Worm (Caenorhabditis elegans) whole organism, young adult: ENCODE measurements around the gene dnj-5.

Source experiments
- B0261.1 ChIP-seq: sonication (generic microtip); optimal IDR thresholded peaks from 2 replicates; lab custom pipeline; 2016; ENCODE audit warnings: mild to moderate bottlenecking, missing genetic modification characterization, moderate library complexity, missing compliant biosample characterization
- C06A6.2 ChIP-seq: fragments of 200-800 bp; sonication (Bioruptor generic); conservative IDR thresholded peaks from 2 replicates; pipeline ENCODE4 v1.3.6; 2022; ENCODE audit warnings: missing genetic modification characterization, missing compliant biosample characterization
- F33H1.4 ChIP-seq: fragments of 200-800 bp; sonication (Bioruptor generic); IDR thresholded peaks from 2 replicates; pipeline ENCODE4 v1.3.6; 2022; ENCODE audit warnings: missing genetic modification reagents, missing genetic modification characterization, missing compliant biosample characterization
- F57C9.4 ChIP-seq: sonication (generic microtip); optimal IDR thresholded peaks from 2 replicates; lab custom pipeline; 2017; ENCODE audit warnings: mild to moderate bottlenecking, missing genetic modification characterization, missing compliant biosample characterization
- K11D2.4 ChIP-seq: fragments of 200-800 bp; sonication (Bioruptor generic); IDR thresholded peaks from 2 replicates; pipeline ENCODE4 v1.3.6; 2022; ENCODE audit warnings: missing genetic modification reagents, missing genetic modification characterization, missing compliant biosample characterization
- T26A5.8 ChIP-seq: sonication (generic microtip); optimal IDR thresholded peaks from 2 replicates; lab custom pipeline; 2016; ENCODE audit warnings: missing genetic modification characterization, missing compliant biosample characterization
- Y79H2A.3 ChIP-seq: fragments of 200-800 bp; sonication (Bioruptor generic); conservative IDR thresholded peaks from 2 replicates; pipeline ENCODE4 v1.3.6; 2022; ENCODE audit warnings: missing genetic modification reagents, missing genetic modification characterization, missing compliant biosample characterization
- akir-1 ChIP-seq: fragments of 200-800 bp; sonication (Bioruptor generic); optimal IDR thresholded peaks from 2 replicates; lab custom pipeline; 2018; ENCODE audit warnings: mild to moderate bottlenecking, missing genetic modification characterization, moderate library complexity, missing compliant biosample characterization
- aptf-3 ChIP-seq: fragments of 200-800 bp; sonication (Bioruptor generic); IDR thresholded peaks from 2 replicates; pipeline ENCODE4 v1.3.6; 2022; ENCODE audit warnings: missing genetic modification characterization, missing compliant biosample characterization
- attf-6 ChIP-seq: fragments of 200-800 bp; sonication (Bioruptor generic); IDR thresholded peaks from 2 replicates; pipeline ENCODE4 v1.3.6; 2022; ENCODE audit warnings: missing genetic modification reagents, missing genetic modification characterization, missing compliant biosample characterization
- ceh-40 ChIP-seq: fragments of 200-800 bp; sonication (Bioruptor generic); IDR thresholded peaks from 2 replicates; pipeline ENCODE4 v1.3.6; 2022; ENCODE audit warnings: missing genetic modification characterization, missing compliant biosample characterization
- ceh-79 ChIP-seq: sonication (generic microtip); optimal IDR thresholded peaks from 2 replicates; lab custom pipeline; 2017; ENCODE audit warnings: mild to moderate bottlenecking, missing genetic modification characterization, missing compliant biosample characterization
- ceh-91 ChIP-seq: fragments of 200-800 bp; sonication (Bioruptor generic); IDR thresholded peaks from 2 replicates; pipeline ENCODE4 v1.3.6; 2022; ENCODE audit warnings: missing genetic modification reagents, missing genetic modification characterization, missing compliant biosample characterization
- dox-1 ChIP-seq: fragments of 200-800 bp; sonication (Bioruptor generic); IDR thresholded peaks from 2 replicates; pipeline ENCODE4 v1.3.6; 2022; ENCODE audit warnings: missing genetic modification reagents, missing genetic modification characterization, missing compliant biosample characterization
- dpff-1 ChIP-seq: sonication (generic microtip); optimal IDR thresholded peaks from 2 replicates; lab custom pipeline; 2017; ENCODE audit warnings: mild to moderate bottlenecking, missing genetic modification characterization, missing compliant biosample characterization
- efl-1 ChIP-seq: fragments of 150-350 bp; optimal IDR thresholded peaks from 2 replicates; lab custom pipeline; 2014; ENCODE audit warnings: missing biosample characterization, missing genetic modification reagents, missing genetic modification characterization
- egl-44 ChIP-seq: fragments of 200-800 bp; sonication (Bioruptor generic); IDR thresholded peaks from 2 replicates; pipeline ENCODE4 v1.3.6; 2022; ENCODE audit warnings: missing genetic modification reagents, missing genetic modification characterization, missing compliant biosample characterization
- ekl-4 ChIP-seq: fragments of 200-800 bp; sonication (Bioruptor generic); IDR thresholded peaks from 2 replicates; pipeline ENCODE4 v1.3.6; 2022; ENCODE audit warnings: missing genetic modification reagents, missing genetic modification characterization, missing compliant biosample characterization
- ets-4 ChIP-seq: fragments of 200-800 bp; sonication (Bioruptor generic); optimal IDR thresholded peaks from 2 replicates; lab custom pipeline; 2018; ENCODE audit warnings: mild to moderate bottlenecking, missing genetic modification characterization, missing compliant biosample characterization
- him-1 ChIP-seq: sonication (generic microtip); optimal IDR thresholded peaks from 2 replicates; lab custom pipeline; 2016; ENCODE audit warnings: missing genotype, missing genetic modification reagents, missing genetic modification characterization, missing compliant biosample characterization
- hlh-12 ChIP-seq: sonication (generic microtip); optimal IDR thresholded peaks from 2 replicates; lab custom pipeline; 2016; ENCODE audit warnings: missing genetic modification characterization, missing compliant biosample characterization
- hlh-26 ChIP-seq: fragments of 200-800 bp; sonication (Bioruptor generic); conservative IDR thresholded peaks from 2 replicates; pipeline ENCODE4 v1.3.6; 2022; ENCODE audit warnings: missing genetic modification reagents, missing genetic modification characterization, missing compliant biosample characterization
- lin-26 ChIP-seq: fragments of 200-800 bp; sonication (Bioruptor generic); IDR thresholded peaks from 2 replicates; pipeline ENCODE4 v1.3.6; 2022; ENCODE audit warnings: missing genetic modification reagents, missing genetic modification characterization, missing compliant biosample characterization
- lir-1 ChIP-seq: fragments of 200-800 bp; sonication (Bioruptor generic); conservative IDR thresholded peaks from 2 replicates; pipeline ENCODE4 v1.3.6; 2022; ENCODE audit warnings: missing genetic modification reagents, missing genetic modification characterization, missing compliant biosample characterization
- lsl-1 ChIP-seq: fragments of 200-800 bp; sonication (Bioruptor generic); optimal IDR thresholded peaks from 2 replicates; lab custom pipeline; 2018; ENCODE audit warnings: mild to moderate bottlenecking, missing genetic modification characterization, moderate library complexity, missing compliant biosample characterization
- madf-10 ChIP-seq: sonication (generic microtip); optimal IDR thresholded peaks from 2 replicates; lab custom pipeline; 2016; ENCODE audit warnings: mild to moderate bottlenecking, missing genetic modification characterization, missing compliant biosample characterization
- madf-6 ChIP-seq: fragments of 200-800 bp; sonication (Bioruptor generic); IDR thresholded peaks from 2 replicates; pipeline ENCODE4 v1.3.6; 2022; ENCODE audit warnings: missing genetic modification reagents, missing genetic modification characterization, missing compliant biosample characterization
- madf-8 ChIP-seq: fragments of 200-800 bp; sonication (Bioruptor generic); conservative IDR thresholded peaks from 2 replicates; pipeline ENCODE4 v1.3.6; 2022; ENCODE audit warnings: missing genetic modification reagents, missing genetic modification characterization, missing compliant biosample characterization
- nhr-179 ChIP-seq: sonication (generic microtip); optimal IDR thresholded peaks from 2 replicates; lab custom pipeline; 2016; ENCODE audit warnings: mild to moderate bottlenecking, missing genetic modification characterization, missing compliant biosample characterization
- pha-4 ChIP-seq: fragments of 150-350 bp; sonication (generic microtip); optimal IDR thresholded peaks from 2 replicates; lab custom pipeline; 2014; ENCODE audit warnings: missing biosample characterization, missing genetic modification reagents, missing genetic modification characterization
- rpc-1 ChIP-seq, 2 experiments: fragments of 150-350 bp in 1 of 2; sonication (generic microtip) in 1 of 2; optimal IDR thresholded peaks; 2 replicates each; lab custom pipeline; 2014 to 2018; ENCODE audit warnings: missing biosample characterization in 1 of 2, missing genetic modification characterization in 1 of 2, missing genetic modification reagents in 1 of 2, missing genotype in 1 of 2
- sdz-38 ChIP-seq: sonication (generic microtip); optimal IDR thresholded peaks from 2 replicates; lab custom pipeline; 2016; ENCODE audit warnings: missing genotype, missing genetic modification characterization, missing compliant biosample characterization
- sea-2 ChIP-seq: fragments of 200-800 bp; sonication (Bioruptor generic); IDR thresholded peaks from 2 replicates; pipeline ENCODE4 v1.3.6; 2022; ENCODE audit warnings: missing genetic modification characterization, missing compliant biosample characterization
- snpc-3.4 ChIP-seq: sonication (generic microtip); optimal IDR thresholded peaks from 2 replicates; lab custom pipeline; 2017; ENCODE audit warnings: missing genetic modification characterization, mild to moderate bottlenecking, missing compliant biosample characterization, antibody characterized with exemption, moderate library complexity, missing genotype, missing genetic modification reagents
- xnd-1 ChIP-seq: sonication (generic microtip); optimal IDR thresholded peaks from 2 replicates; lab custom pipeline; 2016; ENCODE audit warnings: missing genotype, missing genetic modification reagents, missing genetic modification characterization, missing compliant biosample characterization
- ztf-6 ChIP-seq: fragments of 200-800 bp; sonication (Bioruptor generic); IDR thresholded peaks from 2 replicates; pipeline ENCODE4 v1.3.6; 2022; ENCODE audit warnings: missing genetic modification reagents, missing genetic modification characterization, missing compliant biosample characterization

dnj-5 gene

ce11 chrII:6872493-6872892, 14.4 kb upstream of the dnj-5 start, which contains the start of gene C44B7.5:
Gene C44B7.5, minus strand, starts transcription at chrII:6872593.
- TF ChIP-seq madf-10 (tag; lab: Kevin White, UChicago) (no peak), K11D2.4 (GFP tag; lab: Robert Waterston, UW) (no peak), dox-1 (GFP tag; lab: Robert Waterston, UW) (no peak), C06A6.2 (GFP tag; lab: Robert Waterston, UW) (no peak), ztf-6 (GFP tag; lab: Robert Waterston, UW) (no peak), Y79H2A.3 (GFP tag; lab: Robert Waterston, UW) (no peak), hlh-26 (GFP tag; lab: Robert Waterston, UW) (no peak), aptf-3 (GFP tag; lab: Robert Waterston, UW) (no peak), ekl-4 (no peak), ceh-40 (GFP tag; lab: Robert Waterston, UW) (no peak), sea-2 (GFP tag; lab: Robert Waterston, UW) (no peak), rpc-1 (optimal IDR thresholded peaks at IDR 0.05; lab: Kevin White, UChicago) (no peak), rpc-1 (tag; optimal IDR thresholded peaks at IDR 0.05; lab: Kevin White, UChicago) (no peak), lin-26 (GFP tag; lab: Robert Waterston, UW) (no peak), egl-44 (no peak), ets-4 (GFP tag; lab: Kevin White, UChicago) (no peak), attf-6 (GFP tag; lab: Robert Waterston, UW) (no peak), sdz-38 (no peak), pha-4 (tag; lab: Kevin White, UChicago) (no peak)

- TF ChIP-seq nhr-179 (tag; lab: Kevin White, UChicago) (no peak), B0261.1 (tag; lab: Kevin White, UChicago) (no peak), F57C9.4 (tag; lab: Kevin White, UChicago) (no peak), akir-1 (GFP tag; lab: Kevin White, UChicago) (no peak), dpff-1 (no peak)
- TF ChIP-seq, all 124 proteins: peak for 0
These were observed 12.7 kb upstream of the dnj-5 start, which contains the start of gene clhm-1 for ce11 chrII:6870803-6871202. Gene clhm-1, minus strand, starts transcription at chrII:6871009.

- no peak for TF ChIP-seq ceh-79 (tag; lab: Kevin White, UChicago)
These were observed 5.6 kb upstream of the dnj-5 start, which contains the start of gene aff-1 for ce11 chrII:6863652-6864051. Gene aff-1, minus strand, starts transcription at chrII:6863752.

ce11 chrII:6860043-6860442, 1.9 kb upstream of the dnj-5 start:
- peak; percentile 15 for TF ChIP-seq efl-1 (GFP tag; lab: Kevin White, UChicago)
- TF ChIP-seq ztf-6 (GFP tag; lab: Robert Waterston, UW) = no peak
- TF ChIP-seq snpc-3.4 = no peak
- no peak for TF ChIP-seq T26A5.8 (tag; lab: Kevin White, UChicago)
- peak; percentile 83 for TF ChIP-seq lsl-1 (GFP tag; lab: Kevin White, UChicago)
- TF ChIP-seq him-1 (tag; lab: Kevin White, UChicago) = peak; percentile 13
- TF ChIP-seq hlh-12 (tag; lab: Kevin White, UChicago) = no peak
- peak; percentile 82 for TF ChIP-seq F33H1.4
- no peak for TF ChIP-seq sea-2 (GFP tag; lab: Robert Waterston, UW)
- TF ChIP-seq madf-8 = peak; percentile 82
- TF ChIP-seq xnd-1 (tag; lab: Kevin White, UChicago) = peak; percentile 75
- TF ChIP-seq ceh-91 = 0 out of 2 replicates have a peak, but pooled peaks have one; percentile 13
- peak; percentile 91 for TF ChIP-seq madf-6 (GFP tag; lab: Robert Waterston, UW)
- TF ChIP-seq lir-1 (GFP tag; lab: Robert Waterston, UW) = no peak
